Worm (Caenorhabditis elegans) whole organism, L4/young adult: ENCODE results near the gene col-3.

Experiments
- dao-5 ChIP-seq: sonication (generic microtip); optimal IDR thresholded peaks from 2 replicates; lab custom pipeline; 2016; ENCODE audit warnings: missing genotype, missing genetic modification characterization, moderate library complexity, missing compliant biosample characterization
- him-1 ChIP-seq: sonication (generic microtip); optimal IDR thresholded peaks from 2 replicates; lab custom pipeline; 2016; ENCODE audit warnings: missing genotype, missing genetic modification reagents, missing genetic modification characterization, missing compliant biosample characterization

- TF ChIP-seq dao-5: no peak
- TF ChIP-seq him-1 (tag; lab: Kevin White, UChicago): no peak
Measured at ce11 chrIV:8820041-8820440, 4.5 kb upstream of the col-3 start, which contains the start of gene T28C6.3.
